Fruit fly (Drosophila melanogaster) whole organism, adult: Measurements from ENCODE around the gene CG43694.

ENCODE experiments used
- CG14711 ChIP-seq: fragments of 200-800 bp; sonication (Bioruptor generic); optimal IDR thresholded peaks from 2 replicates; lab custom pipeline; 2018; ENCODE audit warnings: missing biosample characterization, mild to moderate bottlenecking, missing genetic modification characterization, moderate library complexity
- CG1620 ChIP-seq: fragments of 200-800 bp; sonication (Bioruptor generic); optimal IDR thresholded peaks from 2 replicates; lab custom pipeline; 2016; ENCODE audit warnings: missing biosample characterization, missing genetic modification characterization
- CG33017 ChIP-seq: fragments of 200-800 bp; sonication (Bioruptor generic); optimal IDR thresholded peaks from 2 replicates; lab custom pipeline; 2018; ENCODE audit warnings: missing biosample characterization, mild to moderate bottlenecking, missing genetic modification characterization, moderate library complexity
- CG7045 ChIP-seq: fragments of 200-800 bp; sonication (Bioruptor generic); optimal IDR thresholded peaks from 2 replicates; lab custom pipeline; 2017; ENCODE audit warnings: missing biosample characterization, mild to moderate bottlenecking, missing genetic modification characterization
- CG7101 ChIP-seq: fragments of 200-800 bp; sonication (Bioruptor generic); optimal IDR thresholded peaks from 2 replicates; lab custom pipeline; 2018; ENCODE audit warnings: missing biosample characterization, mild to moderate bottlenecking, missing genetic modification characterization, moderate library complexity
- Clk ChIP-seq: fragments of 200-800 bp; sonication (Bioruptor generic); optimal IDR thresholded peaks from 2 replicates; lab custom pipeline; 2017; ENCODE audit warnings: missing biosample characterization, missing genetic modification characterization
- Mnt ChIP-seq: fragments of 200-800 bp; sonication (Bioruptor generic); optimal IDR thresholded peaks from 2 replicates; lab custom pipeline; 2016; ENCODE audit warnings: missing biosample characterization, mild to moderate bottlenecking, missing genetic modification characterization
- bab1 ChIP-seq: fragments of 200-800 bp; sonication (Bioruptor generic); optimal IDR thresholded peaks from 3 replicates; lab custom pipeline; 2019; ENCODE audit warnings: missing biosample characterization, mild to moderate bottlenecking, missing genetic modification characterization, moderate library complexity
- kay ChIP-seq: fragments of 200-800 bp; sonication (Bioruptor generic); peaks from one replicate; lab custom pipeline; 2016; ENCODE audit warnings: missing biosample characterization, missing genetic modification characterization, borderline replicate concordance
- pad ChIP-seq: fragments of 200-800 bp; sonication (Bioruptor generic); optimal IDR thresholded peaks from 3 replicates; lab custom pipeline; 2017; ENCODE audit warnings: missing biosample characterization, missing genetic modification characterization, mild to moderate bottlenecking, moderate library complexity, missing genetic modification reagents

DNA sequence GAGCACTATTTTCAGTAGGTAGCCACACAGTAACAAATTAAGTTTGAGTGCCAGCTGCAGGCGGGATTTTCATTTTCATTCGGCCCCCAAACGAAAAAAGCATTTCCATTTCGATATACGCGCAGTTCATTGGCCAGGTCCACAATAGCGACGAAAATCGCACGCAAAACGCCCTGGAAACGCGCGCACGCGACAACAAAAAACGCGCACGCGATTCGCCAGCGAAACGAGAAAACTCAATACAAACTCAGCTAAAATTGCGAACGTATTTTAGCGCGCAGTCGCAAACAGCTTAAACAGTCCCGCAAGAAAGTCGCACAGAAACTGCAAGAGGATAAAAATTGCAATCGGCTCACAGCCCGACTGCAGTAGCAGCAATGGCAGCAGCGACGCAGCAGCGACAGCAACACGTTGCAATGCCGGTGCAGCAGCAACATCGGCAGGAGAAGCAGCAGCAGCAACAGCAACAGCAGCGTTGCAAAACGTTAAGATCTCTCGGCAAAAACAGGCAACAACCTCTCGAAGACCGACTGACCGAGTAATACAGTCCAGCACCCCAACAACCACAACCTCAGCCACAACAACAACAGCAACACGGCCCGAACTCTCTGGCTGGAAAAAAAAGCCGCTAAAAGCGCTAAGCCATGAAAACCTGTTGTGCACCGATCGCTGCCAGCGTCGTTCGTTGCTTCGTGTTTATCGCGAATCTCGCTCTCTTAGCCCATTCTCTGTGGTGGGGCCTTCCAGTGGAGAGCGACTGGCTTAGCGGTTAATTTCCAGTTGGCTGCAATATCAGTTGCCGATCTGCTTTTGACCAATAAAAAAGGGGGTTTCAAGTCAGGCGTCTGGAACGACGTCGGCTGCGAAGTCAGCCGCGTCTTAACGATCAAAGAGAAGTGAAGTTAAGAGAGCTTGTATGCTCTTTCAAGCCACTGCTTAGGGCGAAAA lies 46.5 kb upstream of the CG43694 start, which contains the start of gene CG4374:
- TF ChIP-seq CG1620 (GFP tag; lab: Kevin White, UChicago) (no peak), CG7045 (no peak), Mnt (GFP tag; lab: Kevin White, UChicago) (no peak), Clk (GFP tag; lab: Kevin White, UChicago) (no peak), CG33017 (tag; lab: Kevin White, UChicago) (no peak), CG14711 (no peak), CG7101 (no peak), pad (no peak), kay (no peak), bab1 (GFP tag; lab: Kevin White, UChicago) (no peak)
